Worm (Caenorhabditis elegans) whole organism, L2 larva: ENCODE measurements around the gene F59A1.18.

Experiments
- C34F6.9 ChIP-seq: fragments of 150-350 bp; optimal IDR thresholded peaks from 2 replicates; lab custom pipeline; 2014; ENCODE audit warnings: missing biosample characterization, missing genetic modification characterization
- F13H6.1 ChIP-seq: sonication (generic microtip); optimal IDR thresholded peaks from 2 replicates; lab custom pipeline; 2016; ENCODE audit warnings: missing genetic modification characterization, missing compliant biosample characterization
- R02D3.7 ChIP-seq: fragments of 150-350 bp; optimal IDR thresholded peaks from 2 replicates; lab custom pipeline; 2014; ENCODE audit warnings: missing biosample characterization, missing genetic modification characterization
- alr-1 ChIP-seq: fragments of 150-350 bp; optimal IDR thresholded peaks from 2 replicates; lab custom pipeline; 2014; ENCODE audit warnings: missing biosample characterization, missing genetic modification characterization
- aly-2 ChIP-seq: fragments of 150-350 bp; optimal IDR thresholded peaks from 2 replicates; lab custom pipeline; 2014; ENCODE audit warnings: missing biosample characterization, missing genetic modification characterization
- ama-1 ChIP-seq: fragments of 150-350 bp; optimal IDR thresholded peaks from 2 replicates; lab custom pipeline; 2018; ENCODE audit warnings: inconsistent platforms
- blmp-1 ChIP-seq: sonication (generic microtip); optimal IDR thresholded peaks from 2 replicates; lab custom pipeline; 2017; ENCODE audit warnings: missing genetic modification characterization, mild to moderate bottlenecking, missing compliant biosample characterization, antibody characterized with exemption, moderate library complexity; ENCODE audit not compliant: insufficient read depth
- ceh-16 ChIP-seq: fragments of 150-350 bp; optimal IDR thresholded peaks from 2 replicates; lab custom pipeline; 2014; ENCODE audit warnings: missing biosample characterization, missing genetic modification characterization
- ceh-82 ChIP-seq: fragments of 150-350 bp; optimal IDR thresholded peaks from 2 replicates; lab custom pipeline; 2014; ENCODE audit warnings: missing biosample characterization, missing genetic modification characterization
- egl-27 ChIP-seq: sonication (generic microtip); optimal IDR thresholded peaks from 3 replicates; lab custom pipeline; 2017; ENCODE audit warnings: missing biosample characterization, missing genetic modification reagents, missing genetic modification characterization
- elt-1 ChIP-seq: fragments of 150-350 bp; optimal IDR thresholded peaks from 2 replicates; lab custom pipeline; 2014; ENCODE audit warnings: missing biosample characterization, missing genetic modification characterization
- elt-3 ChIP-seq: sonication (generic microtip); optimal IDR thresholded peaks from 2 replicates; lab custom pipeline; 2017; ENCODE audit warnings: missing biosample characterization, missing genetic modification characterization
- gmeb-1 ChIP-seq: fragments of 150-350 bp; optimal IDR thresholded peaks from 2 replicates; lab custom pipeline; 2014; ENCODE audit warnings: missing biosample characterization, missing genetic modification characterization
- lin-11 ChIP-seq: fragments of 150-350 bp; sonication (generic microtip); optimal IDR thresholded peaks from 2 replicates; lab custom pipeline; 2014; ENCODE audit warnings: missing biosample characterization, missing genetic modification characterization, inconsistent platforms, mixed read lengths
- lin-13 ChIP-seq: fragments of 150-350 bp; optimal IDR thresholded peaks from 2 replicates; lab custom pipeline; 2014; ENCODE audit warnings: missing biosample characterization, missing genetic modification reagents, missing genetic modification characterization
- mab-5 ChIP-seq: fragments of 150-350 bp; optimal IDR thresholded peaks from 2 replicates; lab custom pipeline; 2014; ENCODE audit warnings: missing biosample characterization, missing genetic modification characterization
- mdl-1 ChIP-seq, 2 experiments: fragments of 150-350 bp in 1 of 2; sonication (generic microtip) in 1 of 2; optimal IDR thresholded peaks; 2 replicates each; lab custom pipeline; 2017; ENCODE audit warnings: missing biosample characterization in 2 of 2, missing genetic modification characterization in 2 of 2
- nhr-10 ChIP-seq: sonication (generic microtip); optimal IDR thresholded peaks from 2 replicates; lab custom pipeline; 2017; ENCODE audit warnings: missing biosample characterization, missing genetic modification characterization
- nhr-11 ChIP-seq: fragments of 150-350 bp; optimal IDR thresholded peaks from 2 replicates; lab custom pipeline; 2014; ENCODE audit warnings: missing biosample characterization, missing genetic modification characterization
- nhr-12 ChIP-seq: fragments of 150-350 bp; optimal IDR thresholded peaks from 2 replicates; lab custom pipeline; 2014; ENCODE audit warnings: missing biosample characterization, missing genetic modification characterization
- nhr-129 ChIP-seq: fragments of 150-350 bp; optimal IDR thresholded peaks from 2 replicates; lab custom pipeline; 2014; ENCODE audit warnings: missing biosample characterization, missing genetic modification characterization
- nhr-21 ChIP-seq: fragments of 150-350 bp; optimal IDR thresholded peaks from 2 replicates; lab custom pipeline; 2014; ENCODE audit warnings: missing biosample characterization, missing genetic modification characterization
- nhr-23 ChIP-seq: fragments of 150-350 bp; optimal IDR thresholded peaks from 2 replicates; lab custom pipeline; 2014; ENCODE audit warnings: missing biosample characterization, missing genetic modification reagents, missing genetic modification characterization
- nhr-237 ChIP-seq: fragments of 150-350 bp; optimal IDR thresholded peaks from 2 replicates; lab custom pipeline; 2014; ENCODE audit warnings: missing biosample characterization, missing genetic modification characterization
- nhr-25 ChIP-seq: fragments of 150-350 bp; sonication (generic microtip); optimal IDR thresholded peaks from 3 replicates; lab custom pipeline; 2014; ENCODE audit warnings: missing biosample characterization, missing genetic modification characterization
- nhr-6 ChIP-seq: fragments of 150-350 bp; optimal IDR thresholded peaks from 2 replicates; lab custom pipeline; 2014; ENCODE audit warnings: missing biosample characterization, missing genetic modification characterization
- peb-1 ChIP-seq: fragments of 150-350 bp; optimal IDR thresholded peaks from 2 replicates; lab custom pipeline; 2014; ENCODE audit warnings: missing biosample characterization, missing genetic modification characterization
- sem-4 ChIP-seq: fragments of 150-350 bp; optimal IDR thresholded peaks from 2 replicates; lab custom pipeline; 2014; ENCODE audit warnings: missing biosample characterization, missing genetic modification reagents, missing genetic modification characterization
- skn-1 ChIP-seq: sonication (generic microtip); optimal IDR thresholded peaks from 2 replicates; lab custom pipeline; 2017; ENCODE audit warnings: missing biosample characterization, missing genetic modification characterization
- sma-3 ChIP-seq: sonication (generic microtip); optimal IDR thresholded peaks from 2 replicates; lab custom pipeline; 2016; ENCODE audit warnings: missing genetic modification reagents, missing genetic modification characterization, missing compliant biosample characterization
- sma-9 ChIP-seq, 2 experiments: fragments of 150-350 bp in 1 of 2; sonication (generic microtip) in 1 of 2; optimal IDR thresholded peaks; 2 replicates each; lab custom pipeline; 2014 to 2016; ENCODE audit warnings: missing genetic modification characterization in 2 of 2, mild to moderate bottlenecking in 1 of 2, missing biosample characterization in 1 of 2, missing compliant biosample characterization in 1 of 2, missing genetic modification reagents in 1 of 2, moderate library complexity in 1 of 2
- snpc-4 ChIP-seq: fragments of 150-350 bp; optimal IDR thresholded peaks from 2 replicates; lab custom pipeline; 2014; ENCODE audit warnings: missing biosample characterization, missing genetic modification characterization
- unc-39 ChIP-seq: fragments of 150-350 bp; optimal IDR thresholded peaks from 2 replicates; lab custom pipeline; 2014; ENCODE audit warnings: missing biosample characterization, missing genetic modification characterization
- unc-55 ChIP-seq: fragments of 150-350 bp; sonication (generic microtip); optimal IDR thresholded peaks from 3 replicates; lab custom pipeline; 2014; ENCODE audit warnings: missing biosample characterization, missing genetic modification reagents, missing genetic modification characterization
- unc-62 ChIP-seq: fragments of 150-350 bp; optimal IDR thresholded peaks from 2 replicates; lab custom pipeline; 2014; ENCODE audit warnings: missing biosample characterization, missing genetic modification reagents, missing genetic modification characterization
- ztf-1 ChIP-seq: fragments of 200-800 bp; sonication (Bioruptor generic); conservative IDR thresholded peaks from 2 replicates; pipeline ENCODE4 v1.3.6; 2022; ENCODE audit warnings: missing genetic modification characterization, missing compliant biosample characterization
- ztf-11 ChIP-seq: sonication (generic microtip); optimal IDR thresholded peaks from 2 replicates; lab custom pipeline; 2017; ENCODE audit warnings: missing biosample characterization, missing genetic modification characterization
- ztf-4 ChIP-seq: fragments of 150-350 bp; optimal IDR thresholded peaks from 2 replicates; lab custom pipeline; 2014; ENCODE audit warnings: missing biosample characterization, missing genetic modification characterization

Gene F59A1.18

ce11 chrV:17700728-17701262 is 14.0 kb upstream of the F59A1.18 start, which contains the start of the genes Y26G10.5 and srh-32:
Y26G10.5 (minus strand) TSS chrV:17700828.
srh-32 (plus strand) TSS chrV:17701212.
- no peak for TF ChIP-seq skn-1 (tag; lab: Kevin White, UChicago)
- TF ChIP-seq blmp-1 (tag; lab: Kevin White, UChicago), result no peak
- TF ChIP-seq unc-62 (GFP tag; lab: Kevin White, UChicago), result no peak
- no peak for TF ChIP-seq nhr-21 (tag; lab: Kevin White, UChicago)
- no peak for TF ChIP-seq ama-1
- TF ChIP-seq ceh-16 (tag; lab: Kevin White, UChicago), result no peak
- no peak for TF ChIP-seq lin-11 (tag; lab: Kevin White, UChicago)
- no peak for TF ChIP-seq unc-39 (tag; lab: Kevin White, UChicago)
- no peak for TF ChIP-seq sem-4 (tag; lab: Kevin White, UChicago)
- TF ChIP-seq ztf-1 (GFP tag; lab: Robert Waterston, UW), result no peak
- TF ChIP-seq nhr-23 (tag; lab: Kevin White, UChicago), result no peak
- TF ChIP-seq nhr-25, result no peak
- no peak for TF ChIP-seq gmeb-1
- TF ChIP-seq sma-3 (GFP tag; lab: Kevin White, UChicago), result no peak

- TF ChIP-seq nhr-11 (tag; lab: Kevin White, UChicago), result no peak
- TF ChIP-seq elt-3, result no peak
- TF ChIP-seq elt-1, result no peak
- no peak for TF ChIP-seq ztf-11
- no peak for TF ChIP-seq mab-5
- no peak for TF ChIP-seq mdl-1 (tag; optimal IDR thresholded peaks at IDR 0.05; lab: Kevin White, UChicago)
- no peak for TF ChIP-seq F13H6.1 (tag; lab: Kevin White, UChicago)
- TF ChIP-seq egl-27 (tag; lab: Kevin White, UChicago), result no peak
- TF ChIP-seq R02D3.7 (tag; lab: Kevin White, UChicago), result no peak
- no peak for TF ChIP-seq snpc-4
- no peak for TF ChIP-seq nhr-10 (tag; lab: Kevin White, UChicago)
- TF ChIP-seq nhr-129 (tag; lab: Kevin White, UChicago), result no peak
- no peak for TF ChIP-seq ceh-82 (tag; lab: Kevin White, UChicago)
- no peak for TF ChIP-seq nhr-6
- TF ChIP-seq ceh-16 (tag; lab: Kevin White, UChicago), result no peak
- TF ChIP-seq sem-4 (tag; lab: Kevin White, UChicago), result no peak
- no peak for TF ChIP-seq gmeb-1
- no peak for TF ChIP-seq unc-55 (GFP tag; lab: Kevin White, UChicago)
- TF ChIP-seq C34F6.9 (tag; lab: Kevin White, UChicago), result no peak
- TF ChIP-seq blmp-1 (tag; lab: Kevin White, UChicago), result no peak
- TF ChIP-seq, all 48 proteins: peak for 0
Observed at ce11 chrV:17699659-17700058, 12.9 kb upstream of the F59A1.18 start, which contains the start of gene Y26G10.6. Y26G10.6 (plus strand) TSS chrV:17699959.

- TF ChIP-seq R02D3.7 (tag; lab: Kevin White, UChicago), result no peak
- TF ChIP-seq unc-62 (GFP tag; lab: Kevin White, UChicago), result no peak
- no peak for TF ChIP-seq alr-1 (tag; lab: Kevin White, UChicago)
- no peak for TF ChIP-seq aly-2 (tag; lab: Kevin White, UChicago)
- no peak for TF ChIP-seq nhr-25
- TF ChIP-seq egl-27 (tag; lab: Kevin White, UChicago), result no peak
- no peak for TF ChIP-seq ztf-4 (tag; lab: Kevin White, UChicago)
- no peak for TF ChIP-seq C34F6.9 (tag; lab: Kevin White, UChicago)
- TF ChIP-seq ztf-11, result no peak
- TF ChIP-seq nhr-237 (tag; lab: Kevin White, UChicago), result no peak
- TF ChIP-seq mab-5, result no peak
- TF ChIP-seq unc-39 (tag; lab: Kevin White, UChicago), result no peak
- no peak for TF ChIP-seq peb-1
- TF ChIP-seq nhr-12 (tag; lab: Kevin White, UChicago), result no peak
Observed at ce11 chrV:17699097-17699496, 12.3 kb upstream of the F59A1.18 start, which contains the start of gene Y26G10.4. Y26G10.4 (minus strand) TSS chrV:17699197.

- no peak for TF ChIP-seq skn-1 (tag; lab: Kevin White, UChicago)
- TF ChIP-seq R02D3.7 (tag; lab: Kevin White, UChicago), result no peak
- no peak for TF ChIP-seq lin-13 (GFP tag; lab: Kevin White, UChicago)
- TF ChIP-seq snpc-4, result no peak
- TF ChIP-seq peb-1, result no peak
- TF ChIP-seq sma-9 (GFP tag; optimal IDR thresholded peaks at IDR 0.05; lab: Kevin White, UChicago), result no peak
- TF ChIP-seq sma-9 (tag; optimal IDR thresholded peaks at IDR 0.05; lab: Kevin White, UChicago), result no peak
- TF ChIP-seq nhr-6, result no peak
- TF ChIP-seq ceh-82 (tag; lab: Kevin White, UChicago), result no peak
Observed at ce11 chrV:17696753-17697152, 10.0 kb upstream of the F59A1.18 start, which contains the start of gene spp-29. spp-29 (minus strand) TSS chrV:17696853.
